Fruit fly (Drosophila melanogaster): ENCODE measurements around the gene Cpr92A.

DNA sequence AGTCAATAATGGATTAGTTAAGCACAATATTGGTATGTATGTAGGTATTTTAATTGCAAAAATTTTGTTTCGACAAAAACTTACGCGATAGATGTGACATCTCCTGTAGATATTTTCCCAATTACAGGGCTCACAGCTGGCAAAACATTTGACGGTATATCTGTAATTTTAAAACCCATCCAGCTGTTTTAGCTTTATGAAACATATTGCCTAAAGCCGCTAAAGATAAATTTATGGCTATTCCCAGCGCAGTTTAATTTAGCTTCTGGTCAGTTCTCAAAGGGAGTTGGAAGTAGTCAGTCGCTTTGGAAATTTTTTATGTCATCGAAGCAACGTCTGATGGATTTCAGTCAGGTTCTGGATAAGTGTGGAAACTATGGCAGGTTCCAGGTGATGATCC, 1.6 kb upstream of the Cpr92A start, which contains the start of gene CG7333:
- TF ChIP-seq h (GFP tag; optimal IDR thresholded peaks at IDR 0.05) (no peak), CG9705 (GFP tag; optimal IDR thresholded peaks at IDR 0.05) (no peak), Dfd (GFP tag; optimal IDR thresholded peaks at IDR 0.05) (no peak), N (GFP tag; optimal IDR thresholded peaks at IDR 0.05) (no peak), jim (GFP tag; optimal IDR thresholded peaks at IDR 0.05) (no peak)
